Fruit fly (Drosophila melanogaster) whole organism, embryonic: Measurements from ENCODE around the gene LysD.

Experiments used
- Aef1 ChIP-seq: fragments of 200-800 bp; sonication (Bioruptor generic); IDR thresholded peaks from 3 replicates; pipeline ENCODE4 v1.3.6; 2022; ENCODE audit warnings: missing biosample characterization, missing genetic modification characterization
- CG10209 ChIP-seq: fragments of 200-800 bp; sonication (Bioruptor generic); optimal IDR thresholded peaks from 3 replicates; lab custom pipeline; 2017; ENCODE audit warnings: missing biosample characterization, mild to moderate bottlenecking, missing genetic modification characterization, missing genetic modification reagents
- CG10274 ChIP-seq: fragments of 200-800 bp; sonication (Bioruptor generic); optimal IDR thresholded peaks from 3 replicates; lab custom pipeline; 2017; ENCODE audit warnings: missing biosample characterization, mild to moderate bottlenecking, missing genetic modification characterization
- CG10431 ChIP-seq: fragments of 200-800 bp; sonication (Bioruptor generic); optimal IDR thresholded peaks from 3 replicates; lab custom pipeline; 2018; ENCODE audit warnings: missing biosample characterization, mild to moderate bottlenecking, missing genetic modification characterization
- CG10654 ChIP-seq: fragments of 200-800 bp; sonication (Bioruptor generic); optimal IDR thresholded peaks from 2 replicates; lab custom pipeline; 2016; ENCODE audit warnings: missing biosample characterization, missing genetic modification characterization
- CG10979 ChIP-seq: fragments of 200-800 bp; sonication (Bioruptor generic); optimal IDR thresholded peaks from 2 replicates; lab custom pipeline; 2018; ENCODE audit warnings: missing biosample characterization, mild to moderate bottlenecking, missing genetic modification characterization, moderate library complexity
- CG12236 ChIP-seq: fragments of 200-800 bp; sonication (Bioruptor generic); optimal IDR thresholded peaks from 2 replicates; lab custom pipeline; 2016; ENCODE audit warnings: missing biosample characterization, missing genetic modification characterization
- CG12942 ChIP-seq: fragments of 200-800 bp; sonication (Bioruptor generic); optimal IDR thresholded peaks from 3 replicates; lab custom pipeline; 2016; ENCODE audit warnings: missing biosample characterization, missing genetic modification characterization
- CG14965 ChIP-seq: fragments of 200-800 bp; sonication (Bioruptor generic); optimal IDR thresholded peaks from 2 replicates; lab custom pipeline; 2016; ENCODE audit warnings: missing biosample characterization, missing genetic modification characterization, borderline replicate concordance
- CG15601 ChIP-seq: fragments of 200-800 bp; sonication (Bioruptor generic); optimal IDR thresholded peaks from 3 replicates; lab custom pipeline; 2019; ENCODE audit warnings: missing biosample characterization, mild to moderate bottlenecking, missing genetic modification characterization, moderate library complexity
- CG1603 ChIP-seq: fragments of 200-800 bp; sonication (Bioruptor generic); optimal IDR thresholded peaks from 2 replicates; lab custom pipeline; 2019; ENCODE audit warnings: missing biosample characterization, mild to moderate bottlenecking, missing genetic modification characterization, moderate library complexity
- CG3163 ChIP-seq: fragments of 200-800 bp; sonication (Bioruptor generic); optimal IDR thresholded peaks from 3 replicates; lab custom pipeline; 2016; ENCODE audit warnings: missing biosample characterization, missing genetic modification characterization
- CG33213 ChIP-seq: fragments of 200-800 bp; sonication (Bioruptor generic); optimal IDR thresholded peaks from 3 replicates; lab custom pipeline; 2016; ENCODE audit warnings: missing biosample characterization, missing genetic modification characterization
- CG5953 ChIP-seq: fragments of 200-800 bp; sonication (Bioruptor generic); IDR thresholded peaks from 2 replicates; pipeline ENCODE4 v1.3.6; 2022; ENCODE audit warnings: missing biosample characterization, missing genetic modification characterization
- CG6791 ChIP-seq: fragments of 200-800 bp; sonication (Bioruptor generic); IDR thresholded peaks from 3 replicates; pipeline ENCODE4 v1.3.6; 2022; ENCODE audit warnings: missing biosample characterization, missing genetic modification characterization; ENCODE audit not compliant: partially characterized antibody
- CG7372 ChIP-seq: fragments of 200-800 bp; sonication (Bioruptor generic); IDR thresholded peaks from 2 replicates; pipeline ENCODE4 v1.3.6; 2022; ENCODE audit warnings: missing biosample characterization, missing genetic modification characterization
- CG9727 ChIP-seq: fragments of 200-800 bp; sonication (Bioruptor generic); optimal IDR thresholded peaks from 3 replicates; lab custom pipeline; 2017; ENCODE audit warnings: missing biosample characterization, mild to moderate bottlenecking, missing genetic modification characterization
- D ChIP-seq, 2 experiments: fragments of 200-800 bp in 1 of 2; fragments of >200 bp in 1 of 2; sonication (Bioruptor generic) in 1 of 2; optimal IDR thresholded peaks; 2 replicates in 1 of 2; 3 replicates in 1 of 2; lab custom pipeline; 2017; ENCODE audit warnings: mild to moderate bottlenecking in 1 of 2, missing biosample characterization in 1 of 2, missing genetic modification characterization in 1 of 2, missing genetic modification reagents in 1 of 2
- Dip2 ChIP-seq: fragments of 200-800 bp; sonication (Bioruptor generic); IDR thresholded peaks from 2 replicates; pipeline ENCODE4 v1.3.6; 2022; ENCODE audit warnings: missing biosample characterization, missing genetic modification characterization
- Doc2 ChIP-seq: fragments of 200-800 bp; sonication (Bioruptor generic); IDR thresholded peaks from 2 replicates; pipeline ENCODE4 v1.3.6; 2022; ENCODE audit warnings: missing biosample characterization, missing genetic modification characterization
- Drgx ChIP-seq: fragments of 200-800 bp; sonication (Bioruptor generic); IDR thresholded peaks from 2 replicates; pipeline ENCODE4 v1.3.6; 2022; ENCODE audit warnings: missing biosample characterization, missing genetic modification characterization
- Fer1 ChIP-seq: fragments of 200-800 bp; sonication (Bioruptor generic); optimal IDR thresholded peaks from 2 replicates; lab custom pipeline; 2017; ENCODE audit warnings: missing biosample characterization, mild to moderate bottlenecking, missing genetic modification characterization
- Fer2 ChIP-seq: fragments of 200-800 bp; sonication (Bioruptor generic); optimal IDR thresholded peaks from 2 replicates; lab custom pipeline; 2018; ENCODE audit warnings: missing biosample characterization, mild to moderate bottlenecking, missing genetic modification characterization, moderate library complexity
- Gsc ChIP-seq: fragments of 200-800 bp; sonication (Bioruptor generic); IDR thresholded peaks from 2 replicates; pipeline ENCODE4 v1.3.6; 2022; ENCODE audit warnings: missing biosample characterization, missing genetic modification characterization
- HHEX ChIP-seq: fragments of 200-800 bp; sonication (Bioruptor generic); optimal IDR thresholded peaks from 3 replicates; lab custom pipeline; 2017; ENCODE audit warnings: missing biosample characterization, mild to moderate bottlenecking, missing genetic modification characterization, missing genetic modification reagents
- Hr39 ChIP-seq: fragments of >200 bp; optimal IDR thresholded peaks from 2 replicates; lab custom pipeline; 2017
- MTF-1 ChIP-seq: fragments of 200-800 bp; sonication (Bioruptor generic); optimal IDR thresholded peaks from 2 replicates; lab custom pipeline; 2018; ENCODE audit warnings: missing biosample characterization, mild to moderate bottlenecking, missing genetic modification characterization, borderline replicate concordance
- Med ChIP-seq: fragments of 200-800 bp; sonication (Bioruptor generic); peaks from one replicate; lab custom pipeline; 2016; ENCODE audit warnings: missing biosample characterization, missing genetic modification characterization, mild to moderate bottlenecking, inconsistent platforms, moderate library complexity
- Vsx1 ChIP-seq: fragments of 200-800 bp; sonication (Bioruptor generic); optimal IDR thresholded peaks from 2 replicates; lab custom pipeline; 2017; ENCODE audit warnings: missing biosample characterization, mild to moderate bottlenecking, missing genetic modification characterization, missing genetic modification reagents
- Xbp1 ChIP-seq: fragments of 200-800 bp; sonication (Bioruptor generic); optimal IDR thresholded peaks from 3 replicates; lab custom pipeline; 2016; ENCODE audit warnings: missing biosample characterization, mild to moderate bottlenecking, missing genetic modification characterization
- aop ChIP-seq: fragments of 200-800 bp; sonication (Bioruptor generic); IDR thresholded peaks from 2 replicates; pipeline ENCODE4 v1.3.6; 2022; ENCODE audit warnings: missing biosample characterization, missing genetic modification characterization
- bbx ChIP-seq: fragments of 200-800 bp; sonication (Bioruptor generic); IDR thresholded peaks from 2 replicates; pipeline ENCODE4 v1.3.6; 2022; ENCODE audit warnings: missing biosample characterization, missing genetic modification characterization; ENCODE audit not compliant: partially characterized antibody
- br ChIP-seq: fragments of >200 bp; optimal IDR thresholded peaks from 2 replicates; lab custom pipeline; 2017
- cato ChIP-seq: fragments of 200-800 bp; sonication (Bioruptor generic); optimal IDR thresholded peaks from 2 replicates; lab custom pipeline; 2016; ENCODE audit warnings: missing biosample characterization, missing genetic modification characterization, borderline replicate concordance
- cg ChIP-seq: fragments of 200-800 bp; sonication (Bioruptor generic); optimal IDR thresholded peaks from 3 replicates; lab custom pipeline; 2019; ENCODE audit warnings: missing biosample characterization, mild to moderate bottlenecking, missing genetic modification characterization, moderate library complexity
- chinmo ChIP-seq: fragments of 200-800 bp; sonication (Bioruptor generic); IDR thresholded peaks from 4 replicates; pipeline ENCODE4 v1.3.6; 2022; ENCODE audit warnings: missing biosample characterization, missing genetic modification characterization; ENCODE audit not compliant: partially characterized antibody
- croc ChIP-seq: fragments of 200-800 bp; sonication (Bioruptor generic); conservative IDR thresholded peaks from 3 replicates; pipeline ENCODE4 v1.3.6; 2022; ENCODE audit warnings: missing biosample characterization, missing genetic modification characterization
- dati ChIP-seq: fragments of 200-800 bp; sonication (Bioruptor generic); IDR thresholded peaks from 2 replicates; pipeline ENCODE4 v1.3.6; 2022; ENCODE audit warnings: missing biosample characterization, missing genetic modification characterization
- gcm2 ChIP-seq: fragments of 200-800 bp; sonication (Bioruptor generic); optimal IDR thresholded peaks from 2 replicates; lab custom pipeline; 2016; ENCODE audit warnings: missing biosample characterization, missing genetic modification characterization
- gro ChIP-seq: fragments of 200-800 bp; sonication (Bioruptor generic); optimal IDR thresholded peaks from 2 replicates; lab custom pipeline; 2016; ENCODE audit warnings: missing biosample characterization, missing genetic modification characterization
- her ChIP-seq: fragments of 200-800 bp; sonication (Bioruptor generic); optimal IDR thresholded peaks from 2 replicates; lab custom pipeline; 2016; ENCODE audit warnings: missing biosample characterization, missing genetic modification characterization
- knrl ChIP-seq: fragments of 200-800 bp; sonication (Bioruptor generic); IDR thresholded peaks from 3 replicates; pipeline ENCODE4 v1.3.6; 2022; ENCODE audit warnings: missing biosample characterization, missing genetic modification characterization; ENCODE audit not compliant: partially characterized antibody
- nmo ChIP-seq: fragments of 200-800 bp; sonication (Bioruptor generic); optimal IDR thresholded peaks from 2 replicates; lab custom pipeline; 2018; ENCODE audit warnings: missing biosample characterization, mild to moderate bottlenecking, missing genetic modification characterization, moderate library complexity
- nom ChIP-seq: fragments of 200-800 bp; sonication (Bioruptor generic); optimal IDR thresholded peaks from 2 replicates; lab custom pipeline; 2017; ENCODE audit warnings: missing biosample characterization, missing genetic modification characterization, mild to moderate bottlenecking, moderate library complexity, missing genetic modification reagents
- oc ChIP-seq: fragments of 200-800 bp; sonication (Bioruptor generic); optimal IDR thresholded peaks from 2 replicates; lab custom pipeline; 2018; ENCODE audit warnings: missing biosample characterization, mild to moderate bottlenecking, missing genetic modification characterization, moderate library complexity
- psq ChIP-seq: fragments of 200-800 bp; sonication (Bioruptor generic); optimal IDR thresholded peaks from 2 replicates; lab custom pipeline; 2017; ENCODE audit warnings: missing biosample characterization, missing genetic modification characterization
- pum ChIP-seq: fragments of 200-800 bp; sonication (Bioruptor generic); optimal IDR thresholded peaks from 2 replicates; lab custom pipeline; 2016; ENCODE audit warnings: missing biosample characterization, missing genetic modification characterization
- rib ChIP-seq: fragments of 200-800 bp; sonication (Bioruptor generic); IDR thresholded peaks from 2 replicates; pipeline ENCODE4 v1.3.6; 2022; ENCODE audit warnings: missing biosample characterization, missing genetic modification characterization
- stc ChIP-seq: fragments of 200-800 bp; sonication (Bioruptor generic); IDR thresholded peaks from 2 replicates; pipeline ENCODE4 v1.3.6; 2022; ENCODE audit warnings: missing biosample characterization, missing genetic modification characterization
- vvl ChIP-seq: fragments of 200-800 bp; sonication (Bioruptor generic); IDR thresholded peaks from 2 replicates; pipeline ENCODE4 v1.3.6; 2022; ENCODE audit warnings: missing biosample characterization, missing genetic modification characterization
- zfh2 ChIP-seq: fragments of 200-800 bp; sonication (Bioruptor generic); optimal IDR thresholded peaks from 2 replicates; lab custom pipeline; 2016; ENCODE audit warnings: missing biosample characterization, missing genetic modification characterization

The LysD gene

dm6 chr3L:1178115-1178583, 32.8 kb downstream of the LysD start (continued):
- TF ChIP-seq Doc2 (GFP tag; lab: Robert Waterston, UW) (no peak), stc (GFP tag; lab: Robert Waterston, UW) (no peak), br (no peak), rib (GFP tag; lab: Robert Waterston, UW) (peak; percentile 40; the same call in 1 of the 2 replicates), CG10431 (GFP tag; lab: Kevin White, UChicago) (no peak), HHEX (GFP tag; lab: Kevin White, UChicago) (no peak), bbx (GFP tag; lab: Robert Waterston, UW) (no peak), D (optimal IDR thresholded peaks at IDR 0.05; lab: Kevin White, UChicago) (peak; percentile 8), D (GFP tag; optimal IDR thresholded peaks at IDR 0.05; lab: Kevin White, UChicago) (no peak), cg (GFP tag; lab: Kevin White, UChicago) (peak; percentile 88), CG3163 (GFP tag; lab: Kevin White, UChicago) (peak; percentile 96), CG7372 (no peak), her (GFP tag; lab: Kevin White, UChicago) (no peak), Med (GFP tag; lab: Kevin White, UChicago) (peak; percentile 13), nmo (GFP tag; lab: Kevin White, UChicago) (no peak), CG15601 (tag; lab: Kevin White, UChicago) (no peak), Fer1 (GFP tag; lab: Kevin White, UChicago) (no peak), pum (GFP tag; lab: Kevin White, UChicago) (no peak), Aef1 (peak; percentile 88), oc (no peak), aop (GFP tag; lab: Robert Waterston, UW) (no peak), Gsc (no peak), Hr39 (no peak), CG33213 (no peak), Drgx (GFP tag; lab: Robert Waterston, UW) (peak; percentile 55), vvl (GFP tag; lab: Robert Waterston, UW) (peak; percentile 64), nom (GFP tag; lab: Kevin White, UChicago) (peak; percentile 62), CG10274 (GFP tag; lab: Kevin White, UChicago) (no peak), CG9727 (GFP tag; lab: Kevin White, UChicago) (no peak), Fer2 (no peak), gro (GFP tag; lab: Kevin White, UChicago) (no peak), knrl (GFP tag; lab: Robert Waterston, UW) (no peak), Dip2 (GFP tag; lab: Robert Waterston, UW) (no peak), CG10979 (tag; lab: Kevin White, UChicago) (no peak), dati (GFP tag; lab: Robert Waterston, UW) (no peak), CG10654 (GFP tag; lab: Kevin White, UChicago) (no peak), CG12942 (GFP tag; lab: Kevin White, UChicago) (no peak), CG10209 (GFP tag; lab: Kevin White, UChicago) (no peak), CG12236 (GFP tag; lab: Kevin White, UChicago) (no peak), CG1603 (no peak), MTF-1 (GFP tag; lab: Kevin White, UChicago) (no peak), Xbp1 (no peak), psq (peak; percentile 20), CG14965 (GFP tag; lab: Kevin White, UChicago) (no peak), zfh2 (GFP tag; lab: Kevin White, UChicago) (no peak), croc (no peak), Vsx1 (GFP tag; lab: Kevin White, UChicago) (no peak), CG6791 (GFP tag; lab: Robert Waterston, UW) (0 out of 3 replicates have a peak, but pooled peaks have one; percentile 31), cato (GFP tag; lab: Kevin White, UChicago) (no peak), CG5953 (GFP tag; lab: Robert Waterston, UW) (no peak), chinmo (GFP tag; lab: Robert Waterston, UW) (peak; percentile 92; the same call in 2 of the 4 replicates), gcm2 (GFP tag; lab: Kevin White, UChicago) (no peak)
